Worm (Caenorhabditis elegans): Measurements from ENCODE around the gene W04G3.7.

- no peak for TF ChIP-seq ceh-43 (GFP tag; optimal IDR thresholded peaks at IDR 0.05)
- TF ChIP-seq lin-13 (tag; optimal IDR thresholded peaks at IDR 0.05), result no peak
- no peak for TF ChIP-seq snpc-4 (tag; optimal IDR thresholded peaks at IDR 0.05)
- TF ChIP-seq unc-62 (GFP tag; optimal IDR thresholded peaks at IDR 0.05), result no peak
- TF ChIP-seq ces-1 (GFP tag; optimal IDR thresholded peaks at IDR 0.05), result no peak
- TF ChIP-seq ceh-39 (tag; optimal IDR thresholded peaks at IDR 0.05), result no peak
- no peak for TF ChIP-seq elt-3 (tag; optimal IDR thresholded peaks at IDR 0.05)
- no peak for TF ChIP-seq unc-39 (tag; optimal IDR thresholded peaks at IDR 0.05)
Observed at ce11 chrX:11076491-11076890, 8.6 kb downstream of the W04G3.7 start, which contains the start of gene W04G3.12.
